Worm (Caenorhabditis elegans) whole organism, mixed stage, embryonic: ENCODE measurements around the gene M04C3.2.

Source experiments
- blmp-1 ChIP-seq: fragments of 150-350 bp; optimal IDR thresholded peaks from 2 replicates; lab custom pipeline; 2014; ENCODE audit warnings: missing biosample characterization, missing genetic modification characterization
- cnd-1 ChIP-seq: fragments of 200-800 bp; sonication (Bioruptor generic); optimal IDR thresholded peaks from 2 replicates; lab custom pipeline; 2018; ENCODE audit warnings: mild to moderate bottlenecking, missing genetic modification characterization, missing compliant biosample characterization
- lin-13 ChIP-seq: fragments of 150-350 bp; optimal IDR thresholded peaks from 2 replicates; lab custom pipeline; 2014; ENCODE audit warnings: missing biosample characterization, missing genetic modification characterization
- nhr-28 ChIP-seq: fragments of 150-350 bp; optimal IDR thresholded peaks from 2 replicates; lab custom pipeline; 2014; ENCODE audit warnings: missing biosample characterization, missing genetic modification characterization
- nhr-76 ChIP-seq: sonication (generic microtip); optimal IDR thresholded peaks from 2 replicates; lab custom pipeline; 2017; ENCODE audit warnings: missing biosample characterization, missing genetic modification characterization
- sem-2 ChIP-seq: fragments of 200-800 bp; sonication (Bioruptor generic); optimal IDR thresholded peaks from 2 replicates; lab custom pipeline; 2018; ENCODE audit warnings: mild to moderate bottlenecking, missing genetic modification characterization, missing compliant biosample characterization
- sptf-1 ChIP-seq: sonication (generic microtip); optimal IDR thresholded peaks from 2 replicates; lab custom pipeline; 2017; ENCODE audit warnings: mild to moderate bottlenecking, missing genetic modification characterization, moderate library complexity, missing compliant biosample characterization
- unc-62 ChIP-seq: fragments of 150-350 bp; optimal IDR thresholded peaks from 2 replicates; lab custom pipeline; 2014; ENCODE audit warnings: missing biosample characterization, missing genetic modification reagents, missing genetic modification characterization
- ztf-11 ChIP-seq: fragments of 150-350 bp; optimal IDR thresholded peaks from 2 replicates; lab custom pipeline; 2014; ENCODE audit warnings: missing biosample characterization, missing genetic modification characterization

DNA sequence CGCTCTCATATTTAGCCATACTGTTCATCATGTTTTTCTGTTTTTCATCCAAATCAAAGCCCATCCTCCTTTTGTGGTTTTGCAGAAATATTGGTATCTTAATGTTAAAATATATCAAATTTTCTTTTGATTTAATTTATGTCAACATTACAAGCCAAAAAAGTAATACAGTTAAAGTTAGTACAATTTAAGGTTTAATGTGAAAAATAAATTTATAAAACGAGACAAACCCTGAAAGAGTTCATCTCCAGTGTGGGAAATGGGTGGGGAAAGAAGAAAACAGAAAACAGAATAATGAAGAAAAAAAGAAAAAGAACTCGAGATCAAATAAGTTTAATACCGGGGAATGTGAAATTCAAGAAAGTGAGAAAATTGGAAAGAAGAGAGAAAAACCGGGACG lies at the start of gene M04C3.2:
- TF ChIP-seq blmp-1 (tag; lab: Kevin White, UChicago) (no peak), sem-2 (no peak), sptf-1 (tag; lab: Kevin White, UChicago) (no peak), nhr-76 (tag; lab: Kevin White, UChicago) (no peak), cnd-1 (tag; lab: Kevin White, UChicago) (no peak), nhr-28 (tag; lab: Kevin White, UChicago) (no peak), unc-62 (GFP tag; lab: Kevin White, UChicago) (no peak), ztf-11 (tag; lab: Kevin White, UChicago) (no peak), lin-13 (tag; lab: Kevin White, UChicago) (no peak)
